Worm (Caenorhabditis elegans) whole organism, L1 larva: Measurements from ENCODE around the gene T10B5.8.

Experiments
- C04F5.9 ChIP-seq: sonication (generic microtip); optimal IDR thresholded peaks from 2 replicates; lab custom pipeline; 2016; ENCODE audit warnings: missing genetic modification characterization, missing compliant biosample characterization
- C16A3.4 ChIP-seq: fragments of 150-350 bp; optimal IDR thresholded peaks from 2 replicates; lab custom pipeline; 2014; ENCODE audit warnings: missing biosample characterization, missing genetic modification characterization
- ama-1 ChIP-seq: fragments of 150-350 bp; optimal IDR thresholded peaks from 2 replicates; lab custom pipeline; 2014
- blmp-1 ChIP-seq: fragments of 150-350 bp; optimal IDR thresholded peaks from 2 replicates; lab custom pipeline; 2014; ENCODE audit warnings: missing biosample characterization, missing genetic modification characterization
- ceh-8 ChIP-seq: fragments of 200-800 bp; sonication (Bioruptor generic); optimal IDR thresholded peaks from 2 replicates; lab custom pipeline; 2018; ENCODE audit warnings: mild to moderate bottlenecking, missing genetic modification characterization, moderate library complexity, missing compliant biosample characterization
- ceh-82 ChIP-seq, 3 experiments: fragments of 150-350 bp in 1 of 3; sonication (generic microtip) in 2 of 3; optimal IDR thresholded peaks; 2 replicates each; lab custom pipeline; 2014 to 2017; ENCODE audit warnings: missing biosample characterization in 3 of 3, missing genetic modification characterization in 3 of 3
- dsc-1 ChIP-seq: sonication (generic microtip); optimal IDR thresholded peaks from 2 replicates; lab custom pipeline; 2016; ENCODE audit warnings: mild to moderate bottlenecking, missing genetic modification characterization, missing compliant biosample characterization
- efl-3 ChIP-seq: fragments of 200-800 bp; sonication (Bioruptor generic); optimal IDR thresholded peaks from 2 replicates; lab custom pipeline; 2018; ENCODE audit warnings: mild to moderate bottlenecking, missing genetic modification characterization, missing compliant biosample characterization
- egl-13 ChIP-seq: sonication (generic microtip); optimal IDR thresholded peaks from 2 replicates; lab custom pipeline; 2016; ENCODE audit warnings: missing genotype, missing genetic modification reagents, missing genetic modification characterization, missing compliant biosample characterization
- elt-2 ChIP-seq: sonication (generic microtip); optimal IDR thresholded peaks from 2 replicates; lab custom pipeline; 2016; ENCODE audit warnings: missing genetic modification characterization, mild to moderate bottlenecking, inconsistent platforms, missing compliant biosample characterization, missing genetic modification reagents
- ets-5 ChIP-seq: fragments of 200-800 bp; sonication (Bioruptor generic); IDR thresholded peaks from 2 replicates; pipeline ENCODE4 v1.3.6; 2022; ENCODE audit warnings: missing genetic modification characterization, missing compliant biosample characterization
- fkh-10 ChIP-seq: sonication (generic microtip); optimal IDR thresholded peaks from 2 replicates; lab custom pipeline; 2017; ENCODE audit warnings: missing biosample characterization, missing genetic modification reagents, missing genetic modification characterization
- fkh-4 ChIP-seq: sonication (generic microtip); optimal IDR thresholded peaks from 2 replicates; lab custom pipeline; 2016; ENCODE audit warnings: missing compliant biosample characterization, missing genetic modification characterization, borderline replicate concordance
- fkh-8 ChIP-seq: sonication (generic microtip); optimal IDR thresholded peaks from 2 replicates; lab custom pipeline; 2016; ENCODE audit warnings: mild to moderate bottlenecking, missing genetic modification characterization, missing compliant biosample characterization
- grh-1 ChIP-seq: fragments of 200-800 bp; sonication (Bioruptor generic); IDR thresholded peaks from 2 replicates; pipeline ENCODE4 v1.3.6; 2022; ENCODE audit warnings: missing genetic modification reagents, missing genetic modification characterization, missing compliant biosample characterization
- hlh-17 ChIP-seq: fragments of 200-800 bp; sonication (Bioruptor generic); optimal IDR thresholded peaks from 2 replicates; lab custom pipeline; 2018; ENCODE audit warnings: missing genetic modification characterization, mild to moderate bottlenecking, missing compliant biosample characterization, moderate library complexity, borderline replicate concordance
- hlh-4 ChIP-seq: sonication (generic microtip); optimal IDR thresholded peaks from 2 replicates; lab custom pipeline; 2016; ENCODE audit warnings: mild to moderate bottlenecking, missing genetic modification characterization, missing compliant biosample characterization
- isw-1 ChIP-seq: fragments of 200-800 bp; sonication (Bioruptor generic); IDR thresholded peaks from 2 replicates; pipeline ENCODE4 v1.3.6; 2022; ENCODE audit warnings: missing genetic modification characterization, missing compliant biosample characterization
- lin-14 ChIP-seq: fragments of 200-800 bp; sonication (Bioruptor generic); optimal IDR thresholded peaks from 2 replicates; lab custom pipeline; 2018; ENCODE audit warnings: mild to moderate bottlenecking, missing genetic modification characterization, moderate library complexity, missing compliant biosample characterization
- lin-35 ChIP-seq, 2 experiments: fragments of 150-350 bp; optimal IDR thresholded peaks; 2 replicates each; lab custom pipeline; 2014; ENCODE audit warnings: missing biosample characterization in 2 of 2, missing genetic modification characterization in 2 of 2, missing genetic modification reagents in 2 of 2
- lir-3 ChIP-seq: sonication (generic microtip); optimal IDR thresholded peaks from 2 replicates; lab custom pipeline; 2016; ENCODE audit warnings: mild to moderate bottlenecking, missing genetic modification characterization, moderate library complexity, missing compliant biosample characterization; ENCODE audit not compliant: poor library complexity
- lsy-2 ChIP-seq, 2 experiments: fragments of 150-350 bp; optimal IDR thresholded peaks; 2 replicates each; lab custom pipeline; 2014; ENCODE audit warnings: missing biosample characterization in 2 of 2, missing genetic modification characterization in 2 of 2
- mab-9 ChIP-seq: fragments of 200-800 bp; sonication (Bioruptor generic); IDR thresholded peaks from 2 replicates; pipeline ENCODE4 v1.3.6; 2022; ENCODE audit warnings: missing genetic modification reagents, missing genetic modification characterization, missing compliant biosample characterization
- mdl-1 ChIP-seq, 2 experiments: fragments of 150-350 bp; optimal IDR thresholded peaks; 2 replicates each; lab custom pipeline; 2014 to 2017; ENCODE audit warnings: missing biosample characterization in 2 of 2, missing genetic modification characterization in 2 of 2, inconsistent platforms in 1 of 2
- nhr-11 ChIP-seq: fragments of 150-350 bp; optimal IDR thresholded peaks from 2 replicates; lab custom pipeline; 2014; ENCODE audit warnings: missing biosample characterization, missing genetic modification characterization
- nhr-28 ChIP-seq: fragments of 150-350 bp; optimal IDR thresholded peaks from 2 replicates; lab custom pipeline; 2014; ENCODE audit warnings: missing biosample characterization, missing genetic modification characterization
- nhr-47 ChIP-seq: sonication (generic microtip); optimal IDR thresholded peaks from 2 replicates; lab custom pipeline; 2016; ENCODE audit warnings: mild to moderate bottlenecking, missing genetic modification characterization, moderate library complexity, missing compliant biosample characterization
- nhr-71 ChIP-seq: sonication (generic microtip); optimal IDR thresholded peaks from 2 replicates; lab custom pipeline; 2016; ENCODE audit warnings: mild to moderate bottlenecking, missing genetic modification characterization, moderate library complexity, missing compliant biosample characterization
- nhr-76 ChIP-seq: sonication (generic microtip); optimal IDR thresholded peaks from 2 replicates; lab custom pipeline; 2017; ENCODE audit warnings: missing biosample characterization, missing genetic modification characterization
- nhr-84 ChIP-seq: sonication (generic microtip); optimal IDR thresholded peaks from 2 replicates; lab custom pipeline; 2017; ENCODE audit warnings: missing biosample characterization, missing genetic modification characterization
- nhr-90 ChIP-seq: sonication (generic microtip); optimal IDR thresholded peaks from 2 replicates; lab custom pipeline; 2016; ENCODE audit warnings: mild to moderate bottlenecking, missing genetic modification characterization, missing compliant biosample characterization; ENCODE audit not compliant: poor library complexity
- pag-3 ChIP-seq: sonication (generic microtip); optimal IDR thresholded peaks from 2 replicates; lab custom pipeline; 2017; ENCODE audit warnings: missing genetic modification characterization, mild to moderate bottlenecking, missing compliant biosample characterization, antibody characterized with exemption, borderline replicate concordance; ENCODE audit not compliant: insufficient read depth
- pax-3 ChIP-seq: fragments of 200-800 bp; sonication (Bioruptor generic); optimal IDR thresholded peaks from 2 replicates; lab custom pipeline; 2018; ENCODE audit warnings: mild to moderate bottlenecking, missing genetic modification characterization, moderate library complexity, missing compliant biosample characterization
- rnt-1 ChIP-seq: sonication (generic microtip); optimal IDR thresholded peaks from 2 replicates; lab custom pipeline; 2016; ENCODE audit warnings: mild to moderate bottlenecking, missing genetic modification characterization, moderate library complexity, missing compliant biosample characterization
- swsn-7 ChIP-seq: sonication (generic microtip); optimal IDR thresholded peaks from 2 replicates; lab custom pipeline; 2016; ENCODE audit warnings: missing genetic modification characterization, missing compliant biosample characterization
- tlp-1 ChIP-seq: fragments of 150-350 bp; optimal IDR thresholded peaks from 2 replicates; lab custom pipeline; 2014; ENCODE audit warnings: missing biosample characterization, missing genetic modification characterization
- unc-130 ChIP-seq: fragments of 150-350 bp; optimal IDR thresholded peaks from 2 replicates; lab custom pipeline; 2017; ENCODE audit warnings: missing biosample characterization, missing genetic modification characterization, inconsistent platforms
- unc-62 ChIP-seq: fragments of 150-350 bp; optimal IDR thresholded peaks from 2 replicates; lab custom pipeline; 2014; ENCODE audit warnings: missing biosample characterization, missing genetic modification reagents, missing genetic modification characterization
- unc-86 ChIP-seq: sonication (generic microtip); optimal IDR thresholded peaks from 2 replicates; lab custom pipeline; 2016; ENCODE audit warnings: missing genetic modification characterization, missing compliant biosample characterization
- xbp-1 ChIP-seq: sonication (generic microtip); optimal IDR thresholded peaks from 2 replicates; lab custom pipeline; 2016; ENCODE audit warnings: missing genetic modification characterization, missing compliant biosample characterization
- zip-4 ChIP-seq: fragments of 200-800 bp; sonication (Bioruptor generic); optimal IDR thresholded peaks from 2 replicates; lab custom pipeline; 2018; ENCODE audit warnings: mild to moderate bottlenecking, missing genetic modification characterization, moderate library complexity, missing compliant biosample characterization
- ztf-4 ChIP-seq: fragments of 150-350 bp; optimal IDR thresholded peaks from 2 replicates; lab custom pipeline; 2014; ENCODE audit warnings: missing biosample characterization, missing genetic modification characterization

Gene T10B5.8

ce11 chrV:1883131-1883530 lies 41.3 kb downstream of the T10B5.8 start:
- no peak for TF ChIP-seq pax-3 (tag; lab: Kevin White, UChicago)
- peak; percentile 22 for TF ChIP-seq nhr-90
- TF ChIP-seq isw-1 (GFP tag; lab: Robert Waterston, UW), result no peak
- no peak for TF ChIP-seq nhr-84 (tag; lab: Kevin White, UChicago)
- no peak for TF ChIP-seq nhr-11
- no peak for TF ChIP-seq hlh-17 (GFP tag; lab: Kevin White, UChicago)
- no peak for TF ChIP-seq nhr-71 (tag; lab: Kevin White, UChicago)
- no peak for TF ChIP-seq nhr-28 (tag; lab: Kevin White, UChicago)
- no peak for TF ChIP-seq hlh-4 (tag; lab: Kevin White, UChicago)
- TF ChIP-seq C04F5.9, result no peak
- TF ChIP-seq lin-35 (GFP tag; optimal IDR thresholded peaks at IDR 0.05; lab: Kevin White, UChicago), result no peak
- TF ChIP-seq mab-9 (GFP tag; lab: Robert Waterston, UW), result no peak
- no peak for TF ChIP-seq fkh-4
- TF ChIP-seq dsc-1 (tag; lab: Kevin White, UChicago), result no peak
- TF ChIP-seq elt-2 (tag; lab: Kevin White, UChicago), result peak; percentile 1

DNA sequence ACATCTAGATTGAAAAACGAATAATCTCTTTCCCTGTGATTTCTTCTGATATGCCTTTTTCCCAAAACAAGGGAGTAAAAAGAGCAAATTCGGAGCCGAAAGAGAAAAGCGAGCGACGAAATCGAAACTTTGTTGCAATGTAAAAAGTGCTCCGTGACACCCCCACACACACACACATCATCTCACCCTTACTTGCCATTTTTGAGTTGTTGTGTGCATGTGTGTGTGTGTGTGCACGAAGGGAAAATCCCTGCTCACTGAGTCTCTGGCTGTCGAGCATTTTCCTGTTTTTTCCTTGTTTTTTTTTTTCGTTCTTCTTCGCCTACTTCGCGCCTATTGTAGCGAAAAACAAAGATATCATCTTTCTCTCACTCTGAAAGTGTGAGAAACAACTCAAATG lies 45.2 kb downstream of the T10B5.8 start:
- peak; percentile 81 for TF ChIP-seq lin-14 (GFP tag; lab: Kevin White, UChicago)
- TF ChIP-seq hlh-4 (tag; lab: Kevin White, UChicago), result no peak
- TF ChIP-seq, all 84 proteins: peak for 1

- TF ChIP-seq lin-14 (GFP tag; lab: Kevin White, UChicago), result peak; percentile 35
- no peak for TF ChIP-seq ceh-82 (tag; optimal IDR thresholded peaks at IDR 0.05; lab: Kevin White, UChicago)
Measured at ce11 chrV:1888299-1888698, 46.5 kb downstream of the T10B5.8 start.

DNA sequence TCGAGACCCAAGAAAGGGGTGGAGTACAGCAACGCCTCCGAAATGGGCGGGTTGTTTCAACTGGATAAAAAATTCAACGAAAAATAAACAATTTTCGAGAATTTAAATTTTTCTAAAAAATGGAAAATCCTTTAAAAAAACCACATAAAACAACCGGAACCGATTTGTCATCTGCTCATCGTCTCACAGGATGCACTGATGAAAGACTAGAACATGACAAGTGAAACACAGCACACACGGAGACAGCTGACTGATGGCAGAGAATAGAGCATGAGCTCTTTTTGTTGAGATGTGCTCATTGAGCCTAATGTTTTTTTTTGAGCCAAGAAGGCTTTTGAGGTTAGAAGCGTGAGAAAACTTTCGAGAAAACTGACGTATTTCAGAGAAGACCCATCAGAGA lies 48.2 kb downstream of the T10B5.8 start:
- TF ChIP-seq C16A3.4 (tag; lab: Kevin White, UChicago), result no peak
- TF ChIP-seq efl-3 (GFP tag; lab: Kevin White, UChicago), result no peak
- no peak for TF ChIP-seq ama-1 (lab: Kevin White, UChicago)
- peak; percentile 81 for TF ChIP-seq lin-14 (GFP tag; lab: Kevin White, UChicago)
- TF ChIP-seq fkh-8 (tag; lab: Kevin White, UChicago), result peak; percentile 1
- TF ChIP-seq tlp-1, result no peak
- peak; percentile 16 for TF ChIP-seq rnt-1 (tag; lab: Kevin White, UChicago)
- no peak for TF ChIP-seq fkh-10 (GFP tag; lab: Kevin White, UChicago)
- TF ChIP-seq hlh-17 (GFP tag; lab: Kevin White, UChicago), result no peak

DNA sequence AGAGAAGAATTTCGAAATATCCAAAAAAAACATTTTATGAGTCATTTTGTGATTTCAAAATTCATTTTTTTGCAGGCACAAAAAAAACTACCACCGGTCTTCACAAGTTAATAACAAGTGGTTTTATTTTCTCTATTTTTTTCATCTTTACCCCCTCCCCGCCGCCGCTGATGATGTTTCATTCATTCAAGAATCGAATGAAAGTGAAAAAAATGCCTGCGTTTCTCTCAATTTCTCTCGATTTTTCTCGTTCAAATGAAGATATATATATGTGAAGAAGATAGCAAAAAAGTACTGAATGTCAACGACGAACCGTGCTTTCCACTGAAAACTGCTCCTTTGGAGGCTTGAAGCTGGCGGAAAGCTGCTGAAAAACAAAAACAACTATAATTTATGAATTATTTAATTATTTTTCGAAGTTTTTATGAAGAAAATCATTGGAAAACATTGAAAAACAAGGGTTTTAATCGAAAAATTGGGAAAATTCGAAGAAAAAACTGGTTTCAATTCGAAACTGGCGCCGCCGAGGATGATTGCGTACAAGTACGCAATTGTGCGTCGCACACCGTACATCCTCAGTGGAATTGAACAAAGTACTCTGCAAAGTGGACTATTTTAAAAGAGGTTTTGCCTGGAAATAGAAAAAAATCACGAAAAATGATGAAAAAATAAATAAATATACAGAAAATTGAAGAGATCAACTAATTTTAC lies 50.9 kb downstream of the T10B5.8 start, which contains the start of gene zig-11:
Gene zig-11 (minus strand): TSS at position 373 of the 711 bp plus-strand sequence.
- no peak for TF ChIP-seq pag-3 (tag; lab: Kevin White, UChicago)
- no peak for TF ChIP-seq pax-3 (tag; lab: Kevin White, UChicago)
- TF ChIP-seq lir-3 (tag; lab: Kevin White, UChicago), result no peak
- no peak for TF ChIP-seq nhr-76 (tag; lab: Kevin White, UChicago)
- TF ChIP-seq ceh-8, result no peak
- TF ChIP-seq tlp-1, result no peak
- TF ChIP-seq fkh-8 (tag; lab: Kevin White, UChicago), result no peak
- TF ChIP-seq ama-1 (lab: Kevin White, UChicago), result no peak
- TF ChIP-seq xbp-1 (tag; lab: Kevin White, UChicago), result no peak
- peak; percentile 18 for TF ChIP-seq C16A3.4 (tag; lab: Kevin White, UChicago)
- no peak for TF ChIP-seq nhr-84 (tag; lab: Kevin White, UChicago)
- no peak for TF ChIP-seq unc-130 (tag; lab: Kevin White, UChicago)
- TF ChIP-seq mdl-1 (tag; optimal IDR thresholded peaks at IDR 0.05; lab: Kevin White, UChicago), result no peak
- no peak for TF ChIP-seq unc-62 (GFP tag; lab: Kevin White, UChicago)
- no peak for TF ChIP-seq unc-86 (tag; lab: Kevin White, UChicago)
- TF ChIP-seq nhr-11, result no peak
- TF ChIP-seq fkh-10 (GFP tag; lab: Kevin White, UChicago), result no peak
- TF ChIP-seq ztf-4, result no peak
- no peak for TF ChIP-seq ets-5 (GFP tag; lab: Robert Waterston, UW)
- TF ChIP-seq blmp-1 (tag; lab: Kevin White, UChicago), result peak; percentile 98
- TF ChIP-seq nhr-47 (tag; lab: Kevin White, UChicago), result peak; percentile 34
- peak; percentile 61; the same call in 1 of the 2 replicates for TF ChIP-seq grh-1 (GFP tag; lab: Robert Waterston, UW)
- TF ChIP-seq egl-13, result no peak
- TF ChIP-seq lsy-2 (tag; optimal IDR thresholded peaks at IDR 0.05; lab: Kevin White, UChicago), result peak; percentile 37 to 93
- no peak for TF ChIP-seq zip-4 (GFP tag; lab: Kevin White, UChicago)
- no peak for TF ChIP-seq swsn-7 (tag; lab: Kevin White, UChicago)
